Fruit fly (Drosophila melanogaster): ENCODE results near the gene CG5592.

Gene CG5592

dm6 chr3L:5943348-5943904 lies 46.0 kb downstream of the CG5592 start:
- TF ChIP-seq Dll (optimal IDR thresholded peaks at IDR 0.05) = no peak
- TF ChIP-seq EcR (GFP tag; optimal IDR thresholded peaks at IDR 0.05) = no peak
- no peak for TF ChIP-seq usp (GFP tag; optimal IDR thresholded peaks at IDR 0.05)
- TF ChIP-seq CG8478 (optimal IDR thresholded peaks at IDR 0.05) = no peak
- TF ChIP-seq psq (optimal IDR thresholded peaks at IDR 0.05) = no peak
- TF ChIP-seq pan (optimal IDR thresholded peaks at IDR 0.05) = no peak

DNA sequence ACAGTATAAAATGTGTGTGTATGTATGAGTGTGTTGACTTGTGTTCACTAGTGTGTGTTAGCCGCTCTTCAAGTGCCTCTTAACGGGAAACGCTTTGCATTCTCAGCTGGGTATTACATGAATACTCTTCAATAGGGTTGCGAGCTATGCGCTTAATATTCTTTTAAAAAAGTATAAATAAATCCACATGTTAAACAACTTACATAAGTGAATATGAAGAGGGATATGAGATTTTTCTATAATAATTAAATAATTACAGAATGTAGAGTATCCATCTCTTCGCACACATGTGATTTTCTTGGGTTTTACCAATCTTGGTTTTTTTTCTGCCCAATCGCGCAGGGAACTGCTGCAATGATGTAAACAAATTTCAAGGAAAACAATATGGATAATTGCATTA lies 48.1 kb downstream of the CG5592 start:
- TF ChIP-seq Dll (optimal IDR thresholded peaks at IDR 0.05) (no peak), pan (optimal IDR thresholded peaks at IDR 0.05) (no peak), EcR (GFP tag; optimal IDR thresholded peaks at IDR 0.05) (no peak), psq (optimal IDR thresholded peaks at IDR 0.05) (no peak), CG8478 (optimal IDR thresholded peaks at IDR 0.05) (no peak), usp (GFP tag; optimal IDR thresholded peaks at IDR 0.05) (no peak)

dm6 chr3L:5947110-5947731 lies 49.8 kb downstream of the CG5592 start:
- TF ChIP-seq pan (optimal IDR thresholded peaks at IDR 0.05) = no peak
- TF ChIP-seq EcR (GFP tag; optimal IDR thresholded peaks at IDR 0.05) = no peak
- TF ChIP-seq CG8478 (optimal IDR thresholded peaks at IDR 0.05) = no peak
- no peak for TF ChIP-seq Dll (optimal IDR thresholded peaks at IDR 0.05)
- TF ChIP-seq usp (GFP tag; optimal IDR thresholded peaks at IDR 0.05) = no peak
- no peak for TF ChIP-seq psq (optimal IDR thresholded peaks at IDR 0.05)
